Worm (Caenorhabditis elegans) whole organism, L4 larva: Measurements from ENCODE around the gene gpa-12.
A peak's percentile ranks its signal among the peaks of the same experiment; 100 is the strongest.

Source experiments
- F49E8.2 ChIP-seq: sonication (generic microtip); optimal IDR thresholded peaks from 2 replicates; lab custom pipeline; 2016; ENCODE audit warnings: missing compliant biosample characterization, mild to moderate bottlenecking, missing genetic modification characterization, borderline replicate concordance
- ZK546.5 ChIP-seq, 2 experiments: sonication (generic microtip); optimal IDR thresholded peaks; 2 replicates each; lab custom pipeline; 2017; ENCODE audit warnings: missing biosample characterization in 2 of 2, missing genetic modification characterization in 2 of 2
- ceh-28 ChIP-seq: fragments of 150-350 bp; optimal IDR thresholded peaks from 2 replicates; lab custom pipeline; 2014; ENCODE audit warnings: missing biosample characterization, missing genetic modification reagents, missing genetic modification characterization
- daf-12 ChIP-seq: fragments of 150-350 bp; optimal IDR thresholded peaks from 2 replicates; lab custom pipeline; 2014; ENCODE audit warnings: missing biosample characterization, missing genetic modification reagents, missing genetic modification characterization
- dpl-1 ChIP-seq: fragments of 150-350 bp; optimal IDR thresholded peaks from 2 replicates; lab custom pipeline; 2014; ENCODE audit warnings: missing biosample characterization, missing genetic modification reagents, missing genetic modification characterization
- lsy-2 ChIP-seq, 2 experiments: fragments of 150-350 bp in 1 of 2; sonication (generic microtip) in 1 of 2; optimal IDR thresholded peaks; 2 replicates each; lab custom pipeline; 2014 to 2017; ENCODE audit warnings: missing biosample characterization in 2 of 2, missing genetic modification characterization in 2 of 2
- nhr-25 ChIP-seq: sonication (generic microtip); optimal IDR thresholded peaks from 2 replicates; lab custom pipeline; 2017; ENCODE audit warnings: missing genetic modification characterization, mild to moderate bottlenecking, missing compliant biosample characterization, antibody characterized with exemption, moderate library complexity, borderline replicate concordance; ENCODE audit not compliant: insufficient read depth
- pha-4 ChIP-seq, 2 experiments: fragments of 150-350 bp in 1 of 2; fragments of 200-800 bp in 1 of 2; sonication (Bioruptor generic) in 1 of 2; IDR thresholded peaks in 1 of 2; optimal IDR thresholded peaks in 1 of 2; 2 replicates each; pipeline versions ENCODE4 v1.3.6 to Lab custom; 2014 to 2022; ENCODE audit warnings: missing genetic modification characterization in 2 of 2, missing genetic modification reagents in 2 of 2, missing biosample characterization in 1 of 2, missing compliant biosample characterization in 1 of 2
- ztf-11 ChIP-seq: fragments of 150-350 bp; optimal IDR thresholded peaks from 2 replicates; lab custom pipeline; 2014; ENCODE audit warnings: missing biosample characterization, missing genetic modification characterization

- TF ChIP-seq nhr-25 (tag; lab: Kevin White, UChicago): no peak
- TF ChIP-seq pha-4 (GFP tag; IDR thresholded peaks at IDR 0.05; lab: Robert Waterston, UW): no peak
- no peak for TF ChIP-seq pha-4 (tag; optimal IDR thresholded peaks at IDR 0.05; lab: Kevin White, UChicago)
- peak in 1 of 2 experiments; percentile 30 for TF ChIP-seq lsy-2 (tag; optimal IDR thresholded peaks at IDR 0.05; lab: Kevin White, UChicago)
- no peak for TF ChIP-seq ztf-11 (tag; lab: Kevin White, UChicago)
- no peak for TF ChIP-seq F49E8.2 (tag; lab: Kevin White, UChicago)
- TF ChIP-seq dpl-1 (GFP tag; lab: Kevin White, UChicago): peak; percentile 6
- no peak for TF ChIP-seq ceh-28
- no peak for TF ChIP-seq daf-12
- TF ChIP-seq ZK546.5 (tag; optimal IDR thresholded peaks at IDR 0.05; lab: Kevin White, UChicago): no peak
These were observed 53.2 kb downstream of the gpa-12 start, which contains the start of gene gly-13 for ce11 chrX:9296591-9296990.
